Fruit fly (Drosophila melanogaster): ENCODE results near the gene CG15160.

DNA sequence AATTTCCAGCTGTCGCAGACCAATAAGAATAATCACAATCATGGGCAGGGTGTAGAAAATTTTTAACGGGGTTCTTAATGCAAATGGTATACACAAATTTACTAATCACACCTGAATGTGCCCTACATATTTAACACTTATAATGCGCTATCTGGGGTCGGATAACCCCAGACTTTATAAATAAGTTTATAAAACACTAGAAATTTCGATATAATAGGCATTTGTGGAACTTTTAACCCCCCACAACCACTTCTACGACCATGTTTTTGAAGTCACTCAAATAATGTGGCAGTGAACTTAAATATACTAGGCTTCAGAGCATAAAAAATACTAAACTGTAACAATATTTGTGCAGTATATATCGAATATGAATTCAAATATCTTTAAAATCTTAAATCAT is 14.3 kb downstream of the CG15160 start, which contains the start of gene CG10413:
- TF ChIP-seq Sox102F (GFP tag; optimal IDR thresholded peaks at IDR 0.05) (peak; percentile 99), CG8119 (GFP tag; IDR thresholded peaks at IDR 0.05) (peak; percentile 97), Eip93F (GFP tag; optimal IDR thresholded peaks at IDR 0.05) (peak; percentile 97), CG1621 (tag; optimal IDR thresholded peaks at IDR 0.05) (peak; percentile 96), CG11762 (GFP tag; optimal IDR thresholded peaks at IDR 0.05; ENCODE audit: insufficient read depth) (peak; percentile 99), fd85E (GFP tag; optimal IDR thresholded peaks at IDR 0.05) (no peak), CG9139 (GFP tag; optimal IDR thresholded peaks at IDR 0.05) (peak; percentile 92), CG8319 (GFP tag; optimal IDR thresholded peaks at IDR 0.05) (peak; percentile 98), CG6854 (GFP tag; optimal IDR thresholded peaks at IDR 0.05) (peak; percentile 96), Lpt (GFP tag; optimal IDR thresholded peaks at IDR 0.05) (peak; percentile 97), Eip75B (GFP tag; optimal IDR thresholded peaks at IDR 0.05) (peak; percentile 99), CG8632 (GFP tag; optimal IDR thresholded peaks at IDR 0.05) (peak; percentile 98)
